Worm (Caenorhabditis elegans): ENCODE results near the gene asp-3.

ce11 chrX:6792281-6793003, 1.6 kb downstream of the asp-3 start:
- TF ChIP-seq nhr-237 (tag; optimal IDR thresholded peaks at IDR 0.05), result no peak
- no peak for TF ChIP-seq skn-1 (tag; optimal IDR thresholded peaks at IDR 0.05)
- no peak for TF ChIP-seq nhr-6 (tag; optimal IDR thresholded peaks at IDR 0.05)
- TF ChIP-seq ztf-4 (tag; optimal IDR thresholded peaks at IDR 0.05), result no peak
- no peak for TF ChIP-seq unc-39 (tag; optimal IDR thresholded peaks at IDR 0.05)
- no peak for TF ChIP-seq R02D3.7 (tag; optimal IDR thresholded peaks at IDR 0.05)
- no peak for TF ChIP-seq peb-1 (tag; optimal IDR thresholded peaks at IDR 0.05)

Measured in whole organism, L2 larva.